Worm (Caenorhabditis elegans): ENCODE results near the gene B0035.18.

B0035.18 gene

ce11 chrIV:11310624-11311023 is 9.5 kb upstream of the B0035.18 start, which contains the start of gene znf-207 (continued):
- TF ChIP-seq ceh-9 (tag; optimal IDR thresholded peaks at IDR 0.05) = no peak
- TF ChIP-seq npax-4 (tag; optimal IDR thresholded peaks at IDR 0.05) = no peak
- peak; percentile 16 for TF ChIP-seq ets-4 (tag; optimal IDR thresholded peaks at IDR 0.05)
- peak; percentile 32 for TF ChIP-seq eyg-1 (tag; optimal IDR thresholded peaks at IDR 0.05)
- TF ChIP-seq odd-2 (tag; optimal IDR thresholded peaks at IDR 0.05) = peak; percentile 13
- TF ChIP-seq pat-9 (tag; optimal IDR thresholded peaks at IDR 0.05) = peak; percentile 3
- peak; percentile 4 for TF ChIP-seq tbx-7 (tag; optimal IDR thresholded peaks at IDR 0.05)
- TF ChIP-seq pha-2 (tag; optimal IDR thresholded peaks at IDR 0.05) = peak; percentile 2
- TF ChIP-seq tbx-2 (tag; optimal IDR thresholded peaks at IDR 0.05) = peak; percentile 78
- peak; percentile 31 for TF ChIP-seq syd-9 (tag; optimal IDR thresholded peaks at IDR 0.05)
- peak; percentile 29 for TF ChIP-seq sox-4 (tag; optimal IDR thresholded peaks at IDR 0.05)
- no peak for TF ChIP-seq ceh-48 (tag; optimal IDR thresholded peaks at IDR 0.05)
- peak; percentile 31 for TF ChIP-seq ceh-6 (GFP tag; optimal IDR thresholded peaks at IDR 0.05)
- TF ChIP-seq fkh-6 (tag; optimal IDR thresholded peaks at IDR 0.05) = peak; percentile 63
- TF ChIP-seq unc-3 (GFP tag; conservative IDR thresholded peaks at IDR 0.05) = no peak
- TF ChIP-seq unc-3 (tag; optimal IDR thresholded peaks at IDR 0.05) = peak; percentile 65
- peak; percentile 54 for TF ChIP-seq K09A11.1 (tag; optimal IDR thresholded peaks at IDR 0.05; ENCODE audit: insufficient read depth)
- TF ChIP-seq che-1 (tag; optimal IDR thresholded peaks at IDR 0.05) = peak; percentile 33
- peak; percentile 59 for TF ChIP-seq ceh-34 (tag; optimal IDR thresholded peaks at IDR 0.05)
- TF ChIP-seq ahr-1 (tag; optimal IDR thresholded peaks at IDR 0.05) = peak; percentile 8
- no peak for TF ChIP-seq T23F11.4 (GFP tag; optimal IDR thresholded peaks at IDR 0.05)
- peak; percentile 67 for TF ChIP-seq nfya-1 (tag; optimal IDR thresholded peaks at IDR 0.05)
- peak; percentile 45 for TF ChIP-seq F13H6.1 (tag; optimal IDR thresholded peaks at IDR 0.05)
- TF ChIP-seq sox-2 (GFP tag; IDR thresholded peaks at IDR 0.05) = 0 out of 2 replicates have a peak, but pooled peaks have one; percentile 23
- TF ChIP-seq elt-2 (tag; optimal IDR thresholded peaks at IDR 0.05) = peak; percentile 78
- TF ChIP-seq gmeb-2 (tag; optimal IDR thresholded peaks at IDR 0.05) = peak; percentile 19
- TF ChIP-seq ceh-24 (tag; optimal IDR thresholded peaks at IDR 0.05) = no peak

- TF ChIP-seq ceh-9 (tag; optimal IDR thresholded peaks at IDR 0.05) (no peak), dmd-4 (tag; optimal IDR thresholded peaks at IDR 0.05; ENCODE audit: borderline replicate concordance) (no peak), gmeb-2 (tag; optimal IDR thresholded peaks at IDR 0.05) (no peak), ceh-24 (tag; optimal IDR thresholded peaks at IDR 0.05) (no peak), ceh-48 (tag; optimal IDR thresholded peaks at IDR 0.05) (no peak), hlh-13 (GFP tag; optimal IDR thresholded peaks at IDR 0.05) (no peak), F13H6.1 (tag; optimal IDR thresholded peaks at IDR 0.05) (no peak), ceh-34 (tag; optimal IDR thresholded peaks at IDR 0.05) (no peak), madf-2 (tag; optimal IDR thresholded peaks at IDR 0.05) (no peak), pha-2 (tag; optimal IDR thresholded peaks at IDR 0.05) (no peak), odd-2 (tag; optimal IDR thresholded peaks at IDR 0.05) (no peak), ztf-16 (tag; optimal IDR thresholded peaks at IDR 0.05) (no peak), syd-9 (tag; optimal IDR thresholded peaks at IDR 0.05) (no peak), fkh-6 (tag; optimal IDR thresholded peaks at IDR 0.05) (no peak)
These were observed 8.6 kb upstream of the B0035.18 start for ce11 chrIV:11311484-11311883.

- TF ChIP-seq sox-2 (GFP tag; IDR thresholded peaks at IDR 0.05) = no peak
- TF ChIP-seq pros-1 (tag; optimal IDR thresholded peaks at IDR 0.05) = no peak
- no peak for TF ChIP-seq fax-1 (tag; optimal IDR thresholded peaks at IDR 0.05)
- TF ChIP-seq ceh-6 (GFP tag; optimal IDR thresholded peaks at IDR 0.05) = no peak
- no peak for TF ChIP-seq ref-2 (tag; optimal IDR thresholded peaks at IDR 0.05)
- no peak for TF ChIP-seq rnt-1 (tag; optimal IDR thresholded peaks at IDR 0.05)
These were observed 6.2 kb upstream of the B0035.18 start, which contains the start of gene dnj-2 for ce11 chrIV:11313880-11314279. Gene dnj-2 (minus strand): TSS chrIV:11313980.

ce11 chrIV:11314885-11315284 is 5.2 kb upstream of the B0035.18 start, which contains the start of the genes B0035.3, B0035.22 and pfd-4:
Gene B0035.3 (minus strand): TSS chrIV:11314998.
Gene B0035.22 (plus strand): TSS chrIV:11315153.
Gene pfd-4 (plus strand): TSS chrIV:11315207.
- peak; percentile 34 for TF ChIP-seq fkh-6 (tag; optimal IDR thresholded peaks at IDR 0.05)
- TF ChIP-seq tbx-2 (tag; optimal IDR thresholded peaks at IDR 0.05) = peak; percentile 84
- TF ChIP-seq hlh-15 (tag; optimal IDR thresholded peaks at IDR 0.05) = no peak
- TF ChIP-seq elt-2 (tag; optimal IDR thresholded peaks at IDR 0.05) = peak; percentile 57
- no peak for TF ChIP-seq odd-2 (tag; optimal IDR thresholded peaks at IDR 0.05)
- TF ChIP-seq ceh-31 (tag; optimal IDR thresholded peaks at IDR 0.05) = peak; percentile 88
- no peak for TF ChIP-seq ceh-48 (tag; optimal IDR thresholded peaks at IDR 0.05)
- peak; percentile 79 for TF ChIP-seq ceh-2 (tag; optimal IDR thresholded peaks at IDR 0.05)
- TF ChIP-seq K02D7.2 (tag; optimal IDR thresholded peaks at IDR 0.05) = no peak
- peak; percentile 84 for TF ChIP-seq ets-4 (tag; optimal IDR thresholded peaks at IDR 0.05)
- peak; percentile 47 for TF ChIP-seq hlh-8 (tag; optimal IDR thresholded peaks at IDR 0.05)
- TF ChIP-seq unc-42 (tag; optimal IDR thresholded peaks at IDR 0.05) = peak; percentile 61
- TF ChIP-seq nhr-11 (tag; optimal IDR thresholded peaks at IDR 0.05) = no peak
- peak; percentile 61 for TF ChIP-seq zip-5 (tag; optimal IDR thresholded peaks at IDR 0.05)
- no peak for TF ChIP-seq ceh-19 (GFP tag; optimal IDR thresholded peaks at IDR 0.05)
- TF ChIP-seq C08G9.2 (tag; optimal IDR thresholded peaks at IDR 0.05) = peak; percentile 87
- no peak for TF ChIP-seq F13H6.1 (tag; optimal IDR thresholded peaks at IDR 0.05)
- peak; percentile 23 for TF ChIP-seq lim-6 (tag; optimal IDR thresholded peaks at IDR 0.05)
- no peak for TF ChIP-seq dve-1 (tag; optimal IDR thresholded peaks at IDR 0.05)
